Fruit fly (Drosophila melanogaster): ENCODE data around the gene Acer.

The Acer gene

DNA sequence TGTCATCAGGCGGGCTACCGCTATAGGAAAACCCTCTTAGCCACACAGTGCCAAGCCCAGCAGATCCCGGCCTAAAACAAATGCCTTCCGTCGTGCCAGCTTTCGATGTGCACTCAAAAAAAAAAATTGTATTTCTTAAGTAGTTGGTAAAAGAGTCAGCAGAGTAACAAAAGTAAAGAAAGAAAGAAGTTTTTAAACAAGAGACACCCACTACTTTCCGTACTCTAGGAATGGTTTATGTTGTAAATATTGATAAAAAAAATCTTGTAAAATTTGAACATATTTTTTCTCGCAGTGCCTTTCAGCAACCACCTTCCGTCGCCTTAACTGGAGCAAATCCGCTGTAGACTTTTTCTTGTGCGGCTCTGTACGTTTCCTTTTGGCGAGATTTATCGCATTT, 51.2 kb downstream of the Acer start (continued):
- no peak for TF ChIP-seq CG33213 (GFP tag; optimal IDR thresholded peaks at IDR 0.05)
- TF ChIP-seq crp (GFP tag; optimal IDR thresholded peaks at IDR 0.05): no peak
- TF ChIP-seq pita (GFP tag; optimal IDR thresholded peaks at IDR 0.05): no peak
- peak; percentile 73 for TF ChIP-seq row (GFP tag; IDR thresholded peaks at IDR 0.05)
- peak; percentile 55 for TF ChIP-seq CoRest (tag; optimal IDR thresholded peaks at IDR 0.05)
- TF ChIP-seq ranshi (GFP tag; IDR thresholded peaks at IDR 0.05): 0 out of 2 replicates have a peak, but pooled peaks have one; percentile 39
- 0 out of 2 replicates have a peak, but pooled peaks have one; percentile 39 for TF ChIP-seq CG32772 (GFP tag; IDR thresholded peaks at IDR 0.05)
- no peak for TF ChIP-seq CTCF (GFP tag; optimal IDR thresholded peaks at IDR 0.05)
- no peak for TF ChIP-seq CG13123 (GFP tag; optimal IDR thresholded peaks at IDR 0.05)
- no peak for TF ChIP-seq pfk (GFP tag; optimal IDR thresholded peaks at IDR 0.05)
- TF ChIP-seq CG1832 (GFP tag; optimal IDR thresholded peaks at IDR 0.05): no peak
- TF ChIP-seq vfl (GFP tag; optimal IDR thresholded peaks at IDR 0.05): no peak
- TF ChIP-seq CG6272 (GFP tag; IDR thresholded peaks at IDR 0.05): no peak
- peak; percentile 76 for TF ChIP-seq gem (tag; optimal IDR thresholded peaks at IDR 0.05)
- TF ChIP-seq CG6683 (GFP tag; optimal IDR thresholded peaks at IDR 0.05): peak; percentile 9
- no peak for TF ChIP-seq lbe (GFP tag; optimal IDR thresholded peaks at IDR 0.05)
- TF ChIP-seq crol (GFP tag; IDR thresholded peaks at IDR 0.05): no peak
- peak; percentile 25 for TF ChIP-seq CG10209 (GFP tag; optimal IDR thresholded peaks at IDR 0.05)
- no peak for TF ChIP-seq CG12769 (tag; optimal IDR thresholded peaks at IDR 0.05)
- no peak for TF ChIP-seq Ets97D (GFP tag; optimal IDR thresholded peaks at IDR 0.05)
- peak; percentile 52 for TF ChIP-seq CG8388 (GFP tag; optimal IDR thresholded peaks at IDR 0.05)
- peak; percentile 64 for TF ChIP-seq CG2120 (GFP tag; optimal IDR thresholded peaks at IDR 0.05)
- TF ChIP-seq CG7786 (GFP tag; optimal IDR thresholded peaks at IDR 0.05): peak; percentile 2
- TF ChIP-seq Lim3 (GFP tag; IDR thresholded peaks at IDR 0.05): no peak
- no peak for TF ChIP-seq Elba2 (GFP tag; optimal IDR thresholded peaks at IDR 0.05)
- peak; percentile 64 for TF ChIP-seq Xrp1 (GFP tag; IDR thresholded peaks at IDR 0.05)
- no peak for TF ChIP-seq Opbp (GFP tag; IDR thresholded peaks at IDR 0.05; ENCODE audit: partially characterized antibody)
- no peak for TF ChIP-seq Sin3A (optimal IDR thresholded peaks at IDR 0.05)
- TF ChIP-seq caup (GFP tag; optimal IDR thresholded peaks at IDR 0.05; ENCODE audit: severe bottlenecking): peak; percentile 47
- no peak for TF ChIP-seq Mad (GFP tag; optimal IDR thresholded peaks at IDR 0.05)
- TF ChIP-seq chif (GFP tag; optimal IDR thresholded peaks at IDR 0.05): peak in 1 of 2 experiments; percentile 46
- TF ChIP-seq CG4360 (GFP tag; IDR thresholded peaks at IDR 0.05): no peak
- TF ChIP-seq sens-2 (GFP tag; IDR thresholded peaks at IDR 0.05): no peak
- no peak for TF ChIP-seq sob (GFP tag; IDR thresholded peaks at IDR 0.05)
- TF ChIP-seq sug (tag; optimal IDR thresholded peaks at IDR 0.05): no peak
- TF ChIP-seq CG11398 (GFP tag; optimal IDR thresholded peaks at IDR 0.05): no peak
- TF ChIP-seq otp (GFP tag; IDR thresholded peaks at IDR 0.05): no peak
- TF ChIP-seq Atf-2 (GFP tag; optimal IDR thresholded peaks at IDR 0.05): peak; percentile 23
- TF ChIP-seq Mes4 (GFP tag; optimal IDR thresholded peaks at IDR 0.05): peak; percentile 20
- no peak for TF ChIP-seq CG4730 (GFP tag; IDR thresholded peaks at IDR 0.05)
- no peak for TF ChIP-seq hkb (optimal IDR thresholded peaks at IDR 0.05)
- TF ChIP-seq hkb (GFP tag; IDR thresholded peaks at IDR 0.05): peak; percentile 66
- peak; percentile 34 for TF ChIP-seq CG13296 (GFP tag; optimal IDR thresholded peaks at IDR 0.05)
- no peak for TF ChIP-seq Lhr (GFP tag; optimal IDR thresholded peaks at IDR 0.05)
- no peak for TF ChIP-seq CG11695 (GFP tag; IDR thresholded peaks at IDR 0.05)
- TF ChIP-seq Dip2 (GFP tag; IDR thresholded peaks at IDR 0.05): no peak
- no peak; the same call in 1 of the 2 replicates for TF ChIP-seq CG11247 (GFP tag; IDR thresholded peaks at IDR 0.05)
- TF ChIP-seq CG7839 (tag; optimal IDR thresholded peaks at IDR 0.05): peak; percentile 68
- TF ChIP-seq cas (GFP tag; IDR thresholded peaks at IDR 0.05): no peak
- TF ChIP-seq CG13624 (GFP tag; optimal IDR thresholded peaks at IDR 0.05): peak; percentile 52
- TF ChIP-seq pho (GFP tag; optimal IDR thresholded peaks at IDR 0.05): peak; percentile 27
- TF ChIP-seq stwl (tag; optimal IDR thresholded peaks at IDR 0.05): no peak
- TF ChIP-seq shn (GFP tag; optimal IDR thresholded peaks at IDR 0.05): no peak
